Worm (Caenorhabditis elegans) whole organism, L2 larva: ENCODE measurements around the gene glb-17.
"Not testable (repeated sequence)": the region's sequence is repeated elsewhere in the genome, so short reads cannot be mapped to it uniquely, and the experiment has no call there.

Experiments
- F13H6.1 ChIP-seq: sonication (generic microtip); optimal IDR thresholded peaks from 2 replicates; lab custom pipeline; 2016; ENCODE audit warnings: missing genetic modification characterization, missing compliant biosample characterization
- alr-1 ChIP-seq: fragments of 150-350 bp; optimal IDR thresholded peaks from 2 replicates; lab custom pipeline; 2014; ENCODE audit warnings: missing biosample characterization, missing genetic modification characterization
- blmp-1 ChIP-seq: sonication (generic microtip); optimal IDR thresholded peaks from 2 replicates; lab custom pipeline; 2017; ENCODE audit warnings: missing genetic modification characterization, mild to moderate bottlenecking, missing compliant biosample characterization, antibody characterized with exemption, moderate library complexity; ENCODE audit not compliant: insufficient read depth
- elt-3 ChIP-seq: sonication (generic microtip); optimal IDR thresholded peaks from 2 replicates; lab custom pipeline; 2017; ENCODE audit warnings: missing biosample characterization, missing genetic modification characterization
- mab-5 ChIP-seq: fragments of 150-350 bp; optimal IDR thresholded peaks from 2 replicates; lab custom pipeline; 2014; ENCODE audit warnings: missing biosample characterization, missing genetic modification characterization
- nhr-12 ChIP-seq: fragments of 150-350 bp; optimal IDR thresholded peaks from 2 replicates; lab custom pipeline; 2014; ENCODE audit warnings: missing biosample characterization, missing genetic modification characterization
- nhr-21 ChIP-seq: fragments of 150-350 bp; optimal IDR thresholded peaks from 2 replicates; lab custom pipeline; 2014; ENCODE audit warnings: missing biosample characterization, missing genetic modification characterization
- nhr-6 ChIP-seq: fragments of 150-350 bp; optimal IDR thresholded peaks from 2 replicates; lab custom pipeline; 2014; ENCODE audit warnings: missing biosample characterization, missing genetic modification characterization
- snpc-4 ChIP-seq: fragments of 150-350 bp; optimal IDR thresholded peaks from 2 replicates; lab custom pipeline; 2014; ENCODE audit warnings: missing biosample characterization, missing genetic modification characterization
- unc-62 ChIP-seq: fragments of 150-350 bp; optimal IDR thresholded peaks from 2 replicates; lab custom pipeline; 2014; ENCODE audit warnings: missing biosample characterization, missing genetic modification reagents, missing genetic modification characterization

DNA sequence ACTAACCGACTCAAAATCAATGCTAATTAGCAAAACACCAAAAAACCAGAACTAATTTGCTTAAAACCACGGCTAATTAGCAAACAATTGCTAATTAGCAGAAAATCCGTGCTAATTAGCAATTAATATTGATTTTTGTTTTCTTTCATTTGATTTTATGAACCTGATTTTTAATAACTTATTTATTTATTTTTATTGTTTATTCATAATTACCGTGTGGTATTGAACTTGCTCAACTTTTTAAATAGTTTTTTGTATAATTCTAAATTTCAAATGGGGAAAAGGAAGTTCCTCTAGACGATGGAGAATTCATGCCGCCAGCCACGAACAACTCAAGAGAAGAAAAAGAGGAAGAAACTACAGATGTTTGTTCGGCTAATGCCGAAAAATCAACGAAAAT is 49.0 kb upstream of the glb-17 start, which contains the start of gene F34H10.1:
- TF ChIP-seq nhr-6 (tag; lab: Kevin White, UChicago); F13H6.1 (tag; lab: Kevin White, UChicago); unc-62 (GFP tag; lab: Kevin White, UChicago); nhr-21 (tag; lab: Kevin White, UChicago); blmp-1 (tag; lab: Kevin White, UChicago); elt-3 (tag; lab: Kevin White, UChicago); alr-1 (tag; lab: Kevin White, UChicago); mab-5 (tag; lab: Kevin White, UChicago); snpc-4; nhr-12 (tag; lab: Kevin White, UChicago): not testable (repeated sequence)
